Worm (Caenorhabditis elegans) whole organism, L4/young adult: Measurements from ENCODE around the gene cdc-50.B.

ENCODE experiments used
- W03F9.2 ChIP-seq: fragments of 150-350 bp; optimal IDR thresholded peaks from 2 replicates; lab custom pipeline; 2014; ENCODE audit warnings: missing biosample characterization, missing genetic modification characterization
- dao-5 ChIP-seq: sonication (generic microtip); optimal IDR thresholded peaks from 2 replicates; lab custom pipeline; 2016; ENCODE audit warnings: missing genotype, missing genetic modification characterization, moderate library complexity, missing compliant biosample characterization
- him-1 ChIP-seq: sonication (generic microtip); optimal IDR thresholded peaks from 2 replicates; lab custom pipeline; 2016; ENCODE audit warnings: missing genotype, missing genetic modification reagents, missing genetic modification characterization, missing compliant biosample characterization

DNA sequence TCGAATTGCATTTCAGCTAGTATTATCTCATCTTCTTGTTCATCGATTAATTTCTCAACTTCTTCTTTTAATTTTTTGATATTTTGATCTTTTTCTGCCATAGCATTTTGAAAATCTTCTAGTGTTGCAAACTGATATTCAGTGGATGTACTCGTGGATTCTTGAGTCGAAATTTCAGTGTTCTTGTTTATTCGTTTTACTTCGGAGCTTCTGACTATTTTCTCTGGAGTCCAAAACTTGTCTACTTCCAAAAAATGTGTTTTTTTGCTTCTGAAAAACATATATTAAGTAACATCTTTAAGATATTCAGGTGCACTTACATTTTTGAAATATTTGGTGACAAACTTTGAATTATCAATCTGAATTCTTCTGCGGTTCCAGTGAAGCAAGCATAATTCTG lies 4.9 kb downstream of the cdc-50.B start, which contains the start of gene F20C5.5:
- TF ChIP-seq him-1 (tag; lab: Kevin White, UChicago) (no peak), W03F9.2 (tag; lab: Kevin White, UChicago) (no peak), dao-5 (no peak)
